Worm (Caenorhabditis elegans) whole organism, L2 larva: ENCODE measurements around the gene R10E4.1.

ENCODE experiments used
- C34F6.9 ChIP-seq: fragments of 150-350 bp; optimal IDR thresholded peaks from 2 replicates; lab custom pipeline; 2014; ENCODE audit warnings: missing biosample characterization, missing genetic modification characterization
- ceh-16 ChIP-seq: fragments of 150-350 bp; optimal IDR thresholded peaks from 2 replicates; lab custom pipeline; 2014; ENCODE audit warnings: missing biosample characterization, missing genetic modification characterization
- egl-27 ChIP-seq: sonication (generic microtip); optimal IDR thresholded peaks from 3 replicates; lab custom pipeline; 2017; ENCODE audit warnings: missing biosample characterization, missing genetic modification reagents, missing genetic modification characterization
- elt-1 ChIP-seq: fragments of 150-350 bp; optimal IDR thresholded peaks from 2 replicates; lab custom pipeline; 2014; ENCODE audit warnings: missing biosample characterization, missing genetic modification characterization
- lin-39 ChIP-seq: fragments of 150-350 bp; optimal IDR thresholded peaks from 2 replicates; lab custom pipeline; 2014; ENCODE audit warnings: missing biosample characterization, missing genetic modification reagents, missing genetic modification characterization
- nhr-6 ChIP-seq: fragments of 150-350 bp; optimal IDR thresholded peaks from 2 replicates; lab custom pipeline; 2014; ENCODE audit warnings: missing biosample characterization, missing genetic modification characterization
- nhr-77 ChIP-seq: fragments of 150-350 bp; optimal IDR thresholded peaks from 2 replicates; lab custom pipeline; 2014; ENCODE audit warnings: missing biosample characterization, missing genetic modification characterization
- snpc-4 ChIP-seq: fragments of 150-350 bp; optimal IDR thresholded peaks from 2 replicates; lab custom pipeline; 2014; ENCODE audit warnings: missing biosample characterization, missing genetic modification characterization
- zag-1 ChIP-seq: fragments of 150-350 bp; optimal IDR thresholded peaks from 2 replicates; lab custom pipeline; 2014; ENCODE audit warnings: missing biosample characterization, missing genetic modification characterization
- ztf-1 ChIP-seq: fragments of 200-800 bp; sonication (Bioruptor generic); conservative IDR thresholded peaks from 2 replicates; pipeline ENCODE4 v1.3.6; 2022; ENCODE audit warnings: missing genetic modification characterization, missing compliant biosample characterization

DNA sequence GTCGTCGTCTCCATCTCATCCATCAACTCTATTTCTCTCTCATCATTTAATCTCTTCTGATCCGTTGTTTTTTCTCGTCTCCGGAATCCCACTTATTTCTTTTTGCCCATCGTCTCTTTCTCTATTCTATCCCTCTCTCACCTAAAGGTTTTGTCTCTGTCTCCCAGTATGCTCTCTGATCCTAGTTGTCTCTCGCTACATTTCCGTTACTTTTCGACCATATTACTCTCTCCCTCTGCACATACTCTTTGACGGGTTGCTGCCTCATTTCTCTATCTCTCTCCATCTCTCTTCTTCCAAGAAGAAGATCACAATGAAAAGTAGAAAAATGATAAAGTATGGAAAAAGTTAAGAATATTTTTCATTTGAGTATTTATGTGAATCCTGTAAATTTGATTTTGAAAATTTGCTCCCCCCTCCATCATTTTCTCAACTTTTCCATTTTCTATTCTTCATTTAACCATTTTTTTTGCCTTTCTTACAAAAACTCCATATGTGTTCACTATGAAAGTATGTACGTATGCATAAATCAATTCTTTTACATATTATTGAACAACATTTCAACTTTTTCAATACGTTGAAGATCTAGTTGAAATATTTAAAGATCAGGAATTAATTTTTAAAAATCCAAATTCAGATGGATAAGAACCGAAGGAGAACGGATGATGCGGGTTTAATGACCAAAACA is 47.7 kb downstream of the R10E4.1 start, which contains the start of gene tag-131:
- TF ChIP-seq egl-27 (tag; lab: Kevin White, UChicago), result no peak
- TF ChIP-seq snpc-4 (tag; lab: Kevin White, UChicago), result no peak
- no peak for TF ChIP-seq ceh-16 (tag; lab: Kevin White, UChicago)
- no peak for TF ChIP-seq lin-39
- TF ChIP-seq zag-1 (tag; lab: Kevin White, UChicago), result no peak
- TF ChIP-seq ztf-1, result no peak
- TF ChIP-seq nhr-6 (tag; lab: Kevin White, UChicago), result peak; percentile 34
- TF ChIP-seq C34F6.9 (tag; lab: Kevin White, UChicago), result peak; percentile 67
- no peak for TF ChIP-seq elt-1
- TF ChIP-seq nhr-77 (tag; lab: Kevin White, UChicago), result no peak
